Worm (Caenorhabditis elegans): ENCODE results near the gene aco-2.

aco-2 gene

DNA sequence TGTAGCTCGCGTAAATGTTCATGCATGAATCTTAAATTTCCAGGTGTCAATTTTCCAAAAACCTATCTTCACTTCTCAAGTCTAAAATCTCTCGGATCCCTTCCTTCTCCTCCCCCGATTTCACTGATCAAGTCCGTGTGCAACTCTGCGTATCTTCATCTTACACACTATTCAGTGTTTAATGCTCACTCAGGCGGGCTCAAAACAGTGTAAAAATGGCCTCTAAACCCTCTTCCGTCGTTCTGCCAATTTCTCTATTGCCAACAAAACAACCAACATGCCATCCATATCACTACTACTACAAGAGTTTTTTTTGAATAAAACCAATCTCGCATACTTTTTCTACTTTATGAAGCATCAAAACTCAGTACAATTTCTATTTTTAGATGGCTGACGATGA, 48.6 kb downstream of the aco-2 start, which contains the start of gene F44B9.2:
Gene F44B9.2, plus strand, starts transcription at position 387 of the 400 bp plus-strand sequence.
- TF ChIP-seq aha-1 (tag) (peak; percentile 46), unc-62 (GFP tag; optimal IDR thresholded peaks at IDR 0.05 in 1 of 2) (peak in 1 of 2 experiments; percentile 95), unc-62 (tag; optimal IDR thresholded peaks at IDR 0.05) (no peak), daf-16 (GFP tag; optimal IDR thresholded peaks at IDR 0.05) (no peak), daf-16 (tag; optimal IDR thresholded peaks at IDR 0.05) (no peak), ceh-28 (tag; optimal IDR thresholded peaks at IDR 0.05) (no peak)

Data from whole organism, L4 larva.